Fruit fly (Drosophila melanogaster): Measurements from ENCODE around the gene Trm7-34.
A peak's percentile ranks its signal among the peaks of the same experiment; 100 is the strongest.

The Trm7-34 gene

DNA sequence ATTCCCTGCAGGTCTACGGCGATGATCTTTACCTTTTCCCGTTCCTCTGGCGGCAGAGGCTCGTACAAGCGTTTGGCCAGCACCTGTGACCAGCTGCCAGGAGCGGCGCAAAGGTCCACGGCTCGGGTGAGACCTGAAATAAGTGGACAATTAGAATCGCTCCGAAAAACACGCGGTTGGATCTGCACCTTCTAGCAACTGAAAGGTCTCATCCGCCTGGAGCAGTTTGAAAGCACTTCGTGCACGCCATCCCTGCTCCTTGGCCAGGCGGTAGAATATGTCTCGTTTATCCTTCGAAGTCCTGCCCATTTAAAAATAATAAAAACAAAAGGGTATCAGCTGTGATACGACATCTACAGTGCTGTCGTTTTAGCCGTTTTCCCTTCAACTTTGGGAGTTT is at the start of gene Trm7-34:
Gene Trm7-34, minus strand, starts transcription at position 365 of the 400 bp plus-strand sequence.
- TF ChIP-seq CG17801 (GFP tag; optimal IDR thresholded peaks at IDR 0.05; ENCODE audit: partially characterized antibody), result no peak

- no peak for TF ChIP-seq CG17801 (GFP tag; optimal IDR thresholded peaks at IDR 0.05; ENCODE audit: partially characterized antibody)
Observed at dm6 chr3R:21181957-21182356, 48.3 kb upstream of the Trm7-34 start.

DNA sequence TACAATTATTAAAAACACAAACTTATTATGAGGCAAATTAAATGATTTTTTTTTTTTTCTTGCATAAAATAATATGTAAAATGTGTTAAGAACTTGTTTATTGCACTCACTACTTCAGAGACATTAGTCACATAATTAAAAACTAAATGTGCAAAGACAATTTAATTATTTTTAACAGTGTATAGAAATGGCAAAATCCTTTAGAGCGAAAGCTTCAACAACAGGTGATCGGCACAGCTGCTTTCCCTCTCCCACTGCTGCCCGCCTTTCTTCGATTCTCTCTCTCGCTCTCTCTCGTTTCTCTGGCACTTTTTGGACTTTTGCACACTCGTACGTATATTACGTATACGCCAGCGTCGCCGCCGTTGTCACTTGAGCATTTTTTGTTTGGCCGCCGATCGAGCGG is 46.7 kb upstream of the Trm7-34 start:
- no peak for TF ChIP-seq CG17801 (GFP tag; optimal IDR thresholded peaks at IDR 0.05; ENCODE audit: partially characterized antibody)

DNA sequence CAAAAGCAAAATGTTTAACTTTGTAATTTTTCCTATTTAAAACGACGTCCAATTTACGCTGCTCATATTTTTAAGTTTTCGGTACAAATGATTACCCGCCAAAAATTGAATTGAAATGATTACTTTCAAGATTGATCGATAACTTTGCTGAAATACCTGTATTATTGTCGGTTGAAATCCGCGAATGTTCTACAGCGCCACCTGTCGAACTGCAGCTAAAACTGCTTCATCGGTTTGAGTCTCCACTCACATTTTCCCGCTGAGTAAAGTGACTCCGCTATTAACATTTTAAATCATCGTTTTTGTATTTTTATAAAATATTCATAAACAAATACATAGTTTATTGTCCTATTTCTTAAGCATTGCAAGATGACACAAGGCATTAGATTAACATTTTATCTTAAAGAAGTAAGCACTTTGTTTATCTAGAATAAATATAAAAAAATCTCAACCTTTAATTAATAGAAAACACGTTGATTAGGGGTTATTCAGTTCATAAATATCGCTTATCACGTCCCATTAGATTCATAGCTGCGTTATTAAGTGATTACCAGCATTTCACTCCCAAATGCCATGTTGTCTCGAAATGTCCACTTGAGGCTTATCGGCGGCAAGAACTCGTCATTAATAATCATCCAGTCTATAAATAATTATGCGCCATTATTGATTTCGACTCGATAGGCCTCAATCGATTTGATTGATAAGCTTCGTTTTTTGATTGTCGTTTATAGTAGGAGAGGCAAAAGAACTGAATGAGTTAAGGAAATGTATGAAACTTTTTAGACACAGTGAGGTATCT is 46.1 kb upstream of the Trm7-34 start:
- no peak for TF ChIP-seq CG17801 (GFP tag; optimal IDR thresholded peaks at IDR 0.05; ENCODE audit: partially characterized antibody)

DNA sequence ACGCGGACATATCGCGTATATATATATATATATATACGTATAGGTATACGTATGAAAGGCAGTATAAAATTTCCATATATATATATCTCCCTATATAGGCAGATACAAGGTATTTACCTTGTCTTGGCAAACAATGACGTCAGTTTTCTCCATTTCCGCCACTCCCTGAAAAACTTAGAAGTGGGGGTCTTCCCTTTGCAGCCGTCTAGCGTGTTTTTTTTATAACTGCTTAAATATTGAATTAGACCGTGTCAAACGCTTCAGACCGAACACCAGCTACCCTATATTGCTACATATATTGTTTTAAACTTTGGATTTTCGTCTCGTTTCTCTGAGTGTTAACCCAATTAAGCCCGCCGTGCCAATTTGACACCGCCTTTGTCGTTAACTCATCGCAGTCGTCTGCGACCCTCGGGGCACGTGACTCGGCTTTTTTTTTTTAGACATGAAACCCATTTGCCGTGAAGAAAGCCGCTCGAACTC is 43.0 kb upstream of the Trm7-34 start:
- no peak for TF ChIP-seq CG17801 (GFP tag; optimal IDR thresholded peaks at IDR 0.05; ENCODE audit: partially characterized antibody)

DNA sequence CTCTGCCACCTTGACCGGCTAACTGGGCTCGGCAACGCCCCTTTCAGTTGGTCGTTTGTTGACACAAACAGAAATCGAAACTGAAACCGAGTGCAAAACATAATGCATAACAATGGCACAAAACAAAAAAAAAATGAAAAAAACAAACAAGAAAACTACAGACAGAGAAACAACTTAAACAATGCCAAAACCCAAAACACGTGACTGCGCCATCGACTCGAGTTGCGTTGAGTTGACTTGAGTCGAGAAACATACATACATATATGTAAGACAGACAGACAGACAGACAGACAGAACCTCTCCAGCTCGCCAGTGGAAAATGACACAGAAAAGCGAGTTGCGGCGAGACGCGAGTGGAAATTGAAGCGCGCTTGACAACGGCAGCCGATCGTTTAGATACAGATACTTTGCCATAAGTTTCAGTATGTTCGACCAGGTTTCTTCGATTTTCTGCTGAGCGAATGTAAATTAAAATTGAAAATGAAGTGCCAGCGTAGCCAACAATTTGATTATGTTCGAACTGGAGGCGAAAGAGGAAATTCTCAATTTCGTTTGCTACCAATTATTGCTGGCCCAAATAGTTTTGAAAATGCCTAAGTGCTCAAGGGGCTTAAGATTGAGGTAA is 36.0 kb upstream of the Trm7-34 start:
- TF ChIP-seq CG17801 (GFP tag; optimal IDR thresholded peaks at IDR 0.05; ENCODE audit: partially characterized antibody), result peak; percentile 52

DNA sequence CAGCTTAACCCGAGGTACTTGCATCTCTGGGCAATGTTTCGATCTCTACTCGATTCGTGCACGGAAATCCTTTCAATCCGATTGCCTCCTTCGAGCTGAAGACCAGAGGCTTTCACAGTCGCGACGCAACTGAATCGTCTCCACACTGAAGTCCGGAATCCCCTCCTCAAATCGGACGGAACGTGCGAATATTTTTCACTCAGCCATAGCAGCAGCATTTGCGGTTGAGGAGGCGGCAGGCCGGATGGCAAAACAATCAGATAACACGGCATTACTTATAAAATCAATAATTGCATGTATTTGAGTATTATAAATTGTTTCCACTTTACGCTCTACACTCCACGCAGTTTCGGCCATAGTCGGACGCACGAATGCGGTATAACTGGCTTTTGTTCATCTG is 34.4 kb upstream of the Trm7-34 start, which contains the start of gene Snmp1:
Gene Snmp1, minus strand, starts transcription at position 101 of the 400 bp plus-strand sequence.
- no peak for TF ChIP-seq CG17801 (GFP tag; optimal IDR thresholded peaks at IDR 0.05; ENCODE audit: partially characterized antibody)

- TF ChIP-seq CG17801 (GFP tag; optimal IDR thresholded peaks at IDR 0.05; ENCODE audit: partially characterized antibody), result no peak
Observed at dm6 chr3R:21163318-21163828, 29.7 kb upstream of the Trm7-34 start, which contains the start of gene CG5810. TSS of gene CG5810 (plus strand) at chr3R:21163778.

- no peak for TF ChIP-seq CG17801 (GFP tag; optimal IDR thresholded peaks at IDR 0.05; ENCODE audit: partially characterized antibody)
Observed at dm6 chr3R:21161620-21162029, 27.9 kb upstream of the Trm7-34 start.

DNA sequence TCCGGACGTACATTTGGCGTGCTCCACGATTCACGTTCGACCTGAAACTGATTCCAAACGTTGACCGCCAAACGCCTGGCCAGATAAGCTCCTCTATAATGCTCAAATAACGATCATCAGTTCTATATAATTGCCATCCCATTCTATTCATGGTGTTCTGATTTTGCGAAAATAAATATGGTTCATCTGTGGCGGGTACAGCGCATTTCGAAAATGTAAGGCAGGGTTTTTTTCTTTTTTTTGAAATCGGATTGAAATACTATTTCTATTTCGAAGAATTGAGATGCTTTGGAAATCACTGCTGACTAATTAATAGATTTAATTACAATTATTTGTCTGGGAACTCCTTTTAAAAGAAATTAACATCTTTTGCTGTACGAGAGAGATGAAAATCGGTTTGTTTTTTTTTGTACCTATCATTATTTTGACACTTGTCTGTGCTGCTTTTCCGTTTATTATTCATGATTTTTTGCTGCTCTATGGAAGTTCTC is 27.4 kb upstream of the Trm7-34 start, which contains the start of gene cDIP:
Gene cDIP, minus strand, starts transcription at position 51 of the 491 bp plus-strand sequence.
- no peak for TF ChIP-seq CG17801 (GFP tag; optimal IDR thresholded peaks at IDR 0.05; ENCODE audit: partially characterized antibody)

DNA sequence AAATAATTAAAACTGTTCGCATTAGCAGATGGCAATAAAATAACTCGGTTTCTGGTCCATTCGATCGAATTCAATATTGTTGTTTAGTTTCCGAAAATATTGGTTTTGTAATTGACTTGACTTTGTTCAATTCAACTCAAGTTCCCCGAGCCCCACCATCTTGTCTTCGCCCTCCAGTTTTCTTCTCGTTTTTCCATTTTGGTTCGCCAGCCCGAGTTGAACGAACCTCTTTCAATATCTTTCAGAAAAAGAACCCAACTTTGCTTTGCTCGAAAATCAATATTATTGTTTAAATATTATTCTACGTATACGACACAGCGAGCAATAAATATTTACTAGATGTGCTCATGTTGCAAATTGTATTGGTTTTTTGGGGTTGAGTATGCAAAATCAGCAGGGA is 25.0 kb upstream of the Trm7-34 start:
- TF ChIP-seq CG17801 (GFP tag; optimal IDR thresholded peaks at IDR 0.05; ENCODE audit: partially characterized antibody), result no peak

DNA sequence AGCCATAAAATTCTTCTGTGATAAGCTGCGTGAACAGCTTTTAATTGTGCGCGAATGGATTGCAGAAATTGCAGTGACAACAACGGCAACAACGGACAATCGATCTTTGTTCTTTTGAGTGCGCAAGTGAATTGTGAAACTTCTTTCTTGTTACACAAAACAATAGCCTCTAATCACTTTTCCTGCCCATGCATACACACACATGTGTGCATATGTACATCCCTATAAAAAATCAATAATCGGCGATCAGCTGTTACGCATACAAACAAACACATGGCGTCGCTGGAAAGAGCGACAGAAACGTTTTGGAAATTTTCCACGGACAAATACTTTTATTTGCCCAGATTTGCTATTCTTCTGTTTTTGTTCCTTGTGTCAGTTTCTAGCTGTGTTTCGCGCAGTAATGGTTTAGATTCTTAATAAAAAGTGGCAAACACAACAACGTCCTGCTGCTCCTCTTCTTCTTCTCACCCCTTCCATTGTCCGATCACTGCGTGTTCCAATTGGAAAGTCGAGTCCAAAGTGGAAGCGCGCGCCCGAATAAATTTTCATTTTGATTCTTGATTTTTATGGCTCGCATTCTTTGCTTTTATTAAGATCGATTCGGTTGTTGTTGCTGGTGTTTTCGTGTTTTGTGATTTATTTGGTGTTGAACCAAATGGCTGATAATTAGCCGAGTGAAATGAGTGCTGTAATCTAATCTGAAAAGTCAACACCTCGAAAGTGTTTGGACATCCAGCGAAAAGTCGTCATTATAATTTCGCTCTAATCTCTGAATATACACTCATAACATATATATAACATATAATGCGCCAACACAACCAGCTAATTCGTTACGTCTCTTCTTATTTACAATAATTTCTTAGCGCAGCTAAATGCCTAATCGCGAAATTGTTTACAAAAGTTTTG is 23.1 kb upstream of the Trm7-34 start:
- TF ChIP-seq CG17801 (GFP tag; optimal IDR thresholded peaks at IDR 0.05; ENCODE audit: partially characterized antibody), result peak; percentile 64

DNA sequence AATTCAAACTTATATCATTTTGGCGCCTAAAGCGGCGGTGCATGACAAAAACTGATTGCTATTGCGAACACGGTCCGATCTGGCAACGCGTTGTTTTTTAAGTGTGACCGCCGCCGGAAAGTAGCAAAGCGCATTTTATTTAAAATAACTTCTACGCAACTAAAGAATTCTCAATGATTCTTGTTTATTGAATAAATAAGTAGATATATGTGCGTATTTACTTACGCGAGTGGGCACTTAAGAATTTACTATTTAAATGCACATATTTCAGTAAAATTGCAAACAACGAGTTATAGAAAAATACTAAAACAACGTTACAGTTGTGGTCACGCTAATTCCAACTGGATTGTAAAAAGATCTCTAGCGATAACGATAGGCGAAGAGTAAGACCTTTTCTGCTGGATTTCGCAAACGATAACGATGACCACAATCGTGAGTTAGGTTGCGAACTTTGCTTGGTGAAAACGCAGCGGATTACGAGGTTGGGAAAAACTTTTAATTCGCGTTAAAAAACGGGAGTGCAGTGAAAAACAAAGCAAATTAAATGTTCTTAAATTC is 22.3 kb upstream of the Trm7-34 start:
- no peak for TF ChIP-seq CG17801 (GFP tag; optimal IDR thresholded peaks at IDR 0.05; ENCODE audit: partially characterized antibody)

DNA sequence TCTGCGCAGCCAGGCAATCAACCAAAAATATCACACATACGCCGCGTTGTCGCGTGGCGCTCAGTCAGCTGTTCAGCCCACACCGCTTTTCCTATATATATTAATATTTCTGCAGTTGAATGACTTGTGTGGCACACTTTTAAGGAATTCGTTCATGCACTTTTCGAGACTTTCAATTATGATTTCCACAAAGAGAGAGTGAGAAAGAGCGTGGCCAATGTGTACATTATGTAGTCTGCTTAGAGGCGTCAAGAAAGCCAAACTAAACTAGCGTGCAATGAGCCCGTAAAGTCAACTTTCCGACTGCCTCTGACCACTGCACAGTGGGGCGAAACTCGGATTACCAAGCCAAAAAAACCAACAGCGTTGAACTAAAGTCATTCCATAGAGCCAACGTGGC is 20.4 kb upstream of the Trm7-34 start:
- TF ChIP-seq CG17801 (GFP tag; optimal IDR thresholded peaks at IDR 0.05; ENCODE audit: partially characterized antibody), result no peak

Measured in ovary, adult (tissue).